Fruit fly (Drosophila melanogaster) whole organism, adult: ENCODE measurements around the gene Klp67A.

ENCODE experiments used
- CG11617 ChIP-seq: fragments of 200-800 bp; sonication (Bioruptor generic); optimal IDR thresholded peaks from 2 replicates; lab custom pipeline; 2017; ENCODE audit warnings: mild to moderate bottlenecking, missing biosample characterization, missing genetic modification reagents, missing genetic modification characterization
- CG12768 ChIP-seq: fragments of 200-800 bp; sonication (Bioruptor generic); optimal IDR thresholded peaks from 2 replicates; lab custom pipeline; 2017; ENCODE audit warnings: missing biosample characterization, missing genetic modification characterization, mild to moderate bottlenecking, moderate library complexity, missing genetic modification reagents
- CG14711 ChIP-seq: fragments of 200-800 bp; sonication (Bioruptor generic); optimal IDR thresholded peaks from 2 replicates; lab custom pipeline; 2018; ENCODE audit warnings: missing biosample characterization, mild to moderate bottlenecking, missing genetic modification characterization, moderate library complexity
- CG1620 ChIP-seq: fragments of 200-800 bp; sonication (Bioruptor generic); optimal IDR thresholded peaks from 2 replicates; lab custom pipeline; 2016; ENCODE audit warnings: missing biosample characterization, missing genetic modification characterization
- CG33017 ChIP-seq: fragments of 200-800 bp; sonication (Bioruptor generic); optimal IDR thresholded peaks from 2 replicates; lab custom pipeline; 2018; ENCODE audit warnings: missing biosample characterization, mild to moderate bottlenecking, missing genetic modification characterization, moderate library complexity
- CG5204 ChIP-seq: fragments of 200-800 bp; sonication (Bioruptor generic); optimal IDR thresholded peaks from 2 replicates; lab custom pipeline; 2016; ENCODE audit warnings: missing biosample characterization, missing genetic modification characterization
- CG7045 ChIP-seq: fragments of 200-800 bp; sonication (Bioruptor generic); optimal IDR thresholded peaks from 2 replicates; lab custom pipeline; 2017; ENCODE audit warnings: missing biosample characterization, mild to moderate bottlenecking, missing genetic modification characterization
- CG7101 ChIP-seq: fragments of 200-800 bp; sonication (Bioruptor generic); optimal IDR thresholded peaks from 2 replicates; lab custom pipeline; 2018; ENCODE audit warnings: missing biosample characterization, mild to moderate bottlenecking, missing genetic modification characterization, moderate library complexity
- Clk ChIP-seq: fragments of 200-800 bp; sonication (Bioruptor generic); optimal IDR thresholded peaks from 2 replicates; lab custom pipeline; 2017; ENCODE audit warnings: missing biosample characterization, missing genetic modification characterization
- Crg-1 ChIP-seq: fragments of 200-800 bp; sonication (Bioruptor generic); optimal IDR thresholded peaks from 2 replicates; lab custom pipeline; 2016; ENCODE audit warnings: missing biosample characterization, missing genetic modification characterization
- Hr96 ChIP-seq: fragments of 200-800 bp; sonication (Bioruptor generic); optimal IDR thresholded peaks from 2 replicates; lab custom pipeline; 2016; ENCODE audit warnings: missing biosample characterization, missing genetic modification characterization
- Mnt ChIP-seq: fragments of 200-800 bp; sonication (Bioruptor generic); optimal IDR thresholded peaks from 2 replicates; lab custom pipeline; 2016; ENCODE audit warnings: missing biosample characterization, mild to moderate bottlenecking, missing genetic modification characterization
- bab1 ChIP-seq: fragments of 200-800 bp; sonication (Bioruptor generic); optimal IDR thresholded peaks from 3 replicates; lab custom pipeline; 2019; ENCODE audit warnings: missing biosample characterization, mild to moderate bottlenecking, missing genetic modification characterization, moderate library complexity
- cic ChIP-seq: fragments of 200-800 bp; sonication (Bioruptor generic); optimal IDR thresholded peaks from 2 replicates; lab custom pipeline; 2017; ENCODE audit warnings: missing biosample characterization, mild to moderate bottlenecking, missing genetic modification characterization, moderate library complexity
- cnc ChIP-seq, 2 experiments: fragments of >200 bp; optimal IDR thresholded peaks; 2 replicates each; lab custom pipeline; 2017
- kay ChIP-seq: fragments of 200-800 bp; sonication (Bioruptor generic); peaks from one replicate; lab custom pipeline; 2016; ENCODE audit warnings: missing biosample characterization, missing genetic modification characterization, borderline replicate concordance
- ovo ChIP-seq: fragments of 200-800 bp; sonication (Bioruptor generic); optimal IDR thresholded peaks from 2 replicates; lab custom pipeline; 2016; ENCODE audit warnings: missing biosample characterization, missing genetic modification characterization
- pad ChIP-seq: fragments of 200-800 bp; sonication (Bioruptor generic); optimal IDR thresholded peaks from 3 replicates; lab custom pipeline; 2017; ENCODE audit warnings: missing biosample characterization, missing genetic modification characterization, mild to moderate bottlenecking, moderate library complexity, missing genetic modification reagents
- tj ChIP-seq: fragments of 200-800 bp; sonication (Bioruptor generic); optimal IDR thresholded peaks from 3 replicates; lab custom pipeline; 2017; ENCODE audit warnings: missing biosample characterization, mild to moderate bottlenecking, missing genetic modification characterization, moderate library complexity
- toe ChIP-seq: fragments of 200-800 bp; sonication (Bioruptor generic); optimal IDR thresholded peaks from 2 replicates; lab custom pipeline; 2016; ENCODE audit warnings: missing biosample characterization, missing genetic modification characterization

The Klp67A gene

DNA sequence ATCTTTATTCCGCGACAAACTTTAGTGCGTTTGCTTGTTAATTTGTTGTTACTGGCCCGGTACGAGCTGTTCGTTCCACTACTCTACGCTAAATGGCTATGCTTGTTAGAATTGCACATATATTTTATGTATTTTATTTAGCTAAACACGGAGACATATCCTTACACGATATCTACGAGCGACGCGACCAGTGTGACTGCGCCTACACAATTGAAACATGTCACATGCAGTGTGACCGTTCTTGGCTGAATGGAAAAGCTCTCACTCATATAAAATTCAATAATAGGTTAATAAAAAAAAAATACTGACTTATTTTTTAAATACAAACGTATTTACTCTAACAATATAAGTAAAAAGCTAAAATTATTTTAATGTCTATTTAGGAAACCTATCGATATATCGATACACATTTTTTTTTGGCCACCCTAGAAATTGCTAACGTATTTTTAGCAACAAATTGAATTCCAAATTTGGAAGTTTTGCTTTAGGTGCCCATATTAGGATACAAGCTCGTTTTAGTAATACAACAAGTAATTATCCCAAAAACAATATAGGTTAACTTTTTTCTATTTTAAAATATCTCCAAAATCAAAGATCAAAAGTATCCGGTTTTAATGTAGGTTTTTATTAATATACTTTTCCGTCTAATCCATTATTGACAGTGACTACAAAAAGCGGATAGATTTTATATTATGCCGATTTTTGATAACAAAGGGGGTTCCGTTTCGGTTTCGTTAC lies 32.3 kb upstream of the Klp67A start, which contains the start of gene CG4080:
CG4080 (minus strand) TSS at position 215 of the 738 bp plus-strand sequence.
- peak; percentile 39 for TF ChIP-seq ovo (GFP tag; lab: Kevin White, UChicago)
- TF ChIP-seq CG33017 (tag; lab: Kevin White, UChicago), result peak; percentile 49
- peak; percentile 33 for TF ChIP-seq Crg-1
- no peak for TF ChIP-seq tj
- peak; percentile 98 for TF ChIP-seq kay (GFP tag; lab: Kevin White, UChicago)
- peak; percentile 76 for TF ChIP-seq CG11617
- peak; percentile 43 for TF ChIP-seq CG14711
- peak; percentile 63 for TF ChIP-seq Mnt (GFP tag; lab: Kevin White, UChicago)
- TF ChIP-seq bab1 (GFP tag; lab: Kevin White, UChicago), result peak; percentile 42
- no peak for TF ChIP-seq CG5204
- TF ChIP-seq cnc (optimal IDR thresholded peaks at IDR 0.05; lab: Kevin White, UChicago), result no peak
- peak; percentile 38 for TF ChIP-seq cic (GFP tag; lab: Kevin White, UChicago)
- peak; percentile 37 for TF ChIP-seq CG7101 (tag; lab: Kevin White, UChicago)
- TF ChIP-seq CG1620 (GFP tag; lab: Kevin White, UChicago), result peak; percentile 49
- no peak for TF ChIP-seq CG7045

DNA sequence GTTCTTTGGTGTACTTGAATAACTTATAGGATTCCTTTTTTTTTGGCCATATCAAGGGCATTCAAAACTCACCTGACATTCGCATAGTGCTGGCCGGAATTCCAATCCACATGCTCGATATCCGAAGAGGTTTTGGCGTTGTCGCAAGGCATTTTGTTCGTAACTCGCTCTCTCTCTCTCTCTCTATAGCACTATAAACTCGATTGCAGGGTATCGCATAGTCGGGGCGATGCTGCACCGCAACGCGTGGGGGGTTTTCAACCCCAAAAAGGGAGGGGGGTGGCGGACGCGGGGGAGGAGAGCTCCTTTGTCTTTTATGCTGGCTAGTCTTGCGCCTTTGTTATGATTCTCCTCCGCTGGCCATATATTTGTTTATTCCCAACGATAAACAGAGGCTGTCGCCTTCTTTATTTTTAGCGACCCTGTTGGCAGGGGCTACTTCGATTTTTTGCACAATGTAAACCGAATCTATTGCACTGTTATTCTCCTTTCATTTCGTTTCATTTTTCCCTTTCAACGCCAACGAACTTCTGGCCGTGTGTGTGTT lies 31.7 kb upstream of the Klp67A start:
- TF ChIP-seq CG7045 (peak; percentile 45), tj (no peak)

DNA sequence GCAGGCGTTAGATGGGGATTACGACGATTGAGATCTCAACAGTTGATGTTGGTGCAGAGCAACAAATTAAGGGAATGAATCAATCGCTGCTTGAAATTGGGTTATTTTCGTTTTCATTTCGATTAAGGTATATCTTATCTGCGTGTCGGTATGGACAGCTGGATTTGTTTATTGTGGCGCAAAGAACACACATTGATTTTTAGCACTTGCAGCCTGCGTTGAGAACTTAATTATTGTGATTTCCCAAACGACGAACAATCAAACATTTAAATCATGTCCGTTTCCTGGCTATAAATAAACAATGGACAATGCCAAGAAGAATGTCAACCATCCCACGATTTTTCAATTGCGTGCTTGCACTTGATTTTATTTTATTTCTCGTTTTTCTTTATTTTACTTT lies 31.2 kb upstream of the Klp67A start:
- no peak for TF ChIP-seq CG5204
- no peak for TF ChIP-seq Crg-1
- no peak for TF ChIP-seq cnc (optimal IDR thresholded peaks at IDR 0.05; lab: Kevin White, UChicago)

DNA sequence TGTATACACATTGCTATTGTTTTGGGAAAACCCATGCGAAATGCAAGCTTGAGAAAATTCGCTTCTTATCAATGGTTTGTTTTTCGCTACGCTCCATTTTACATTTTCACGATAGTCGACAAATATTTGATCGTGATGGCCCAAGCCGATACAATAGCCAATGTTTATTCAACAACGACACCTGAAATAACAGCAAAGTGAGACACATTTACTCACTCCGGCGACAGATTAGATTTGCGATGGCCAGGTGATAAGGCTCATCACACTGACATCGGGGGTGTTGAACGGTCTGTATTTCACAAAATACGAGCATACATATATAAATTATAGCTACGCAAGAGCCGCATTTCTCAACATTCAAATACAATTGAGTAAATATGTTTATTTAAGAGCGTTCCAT lies 30.3 kb upstream of the Klp67A start:
- TF ChIP-seq CG5204 (no peak), CG7045 (peak; percentile 92), CG7101 (tag; lab: Kevin White, UChicago) (peak; percentile 88), CG12768 (GFP tag; lab: Kevin White, UChicago) (peak; percentile 94), pad (GFP tag; lab: Kevin White, UChicago) (peak; percentile 74), CG14711 (peak; percentile 68), Crg-1 (peak; percentile 86), Clk (peak; percentile 72), CG33017 (tag; lab: Kevin White, UChicago) (peak; percentile 76), cic (GFP tag; lab: Kevin White, UChicago) (peak; percentile 92), bab1 (GFP tag; lab: Kevin White, UChicago) (peak; percentile 57), ovo (GFP tag; lab: Kevin White, UChicago) (peak; percentile 93), tj (no peak), CG11617 (peak; percentile 72), cnc (optimal IDR thresholded peaks at IDR 0.05; lab: Kevin White, UChicago) (no peak), toe (peak; percentile 36), CG1620 (GFP tag; lab: Kevin White, UChicago) (peak; percentile 69), kay (GFP tag; lab: Kevin White, UChicago) (peak; percentile 92), Hr96 (no peak), Mnt (GFP tag; lab: Kevin White, UChicago) (peak; percentile 77)

DNA sequence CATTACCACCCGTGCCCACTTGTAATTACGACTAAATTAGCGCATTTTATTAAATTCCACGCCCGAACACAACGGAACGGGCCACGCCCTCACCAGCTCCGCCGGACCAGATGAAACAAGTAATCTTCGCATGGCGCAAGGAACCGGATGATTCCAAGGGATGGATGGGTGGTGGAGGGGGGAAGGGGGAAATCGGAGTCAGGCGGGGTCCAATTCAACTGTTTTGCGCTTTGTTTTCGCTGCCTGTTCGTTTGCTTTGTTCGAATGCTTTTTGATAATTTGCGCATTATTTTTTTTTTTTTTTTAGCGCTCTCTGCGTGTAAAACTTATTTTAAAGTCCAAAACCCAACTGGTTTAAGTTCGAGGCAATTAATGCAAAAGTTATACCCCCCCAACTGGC lies 29.9 kb upstream of the Klp67A start:
- TF ChIP-seq tj, result peak; percentile 37
- no peak for TF ChIP-seq CG33017 (tag; lab: Kevin White, UChicago)

DNA sequence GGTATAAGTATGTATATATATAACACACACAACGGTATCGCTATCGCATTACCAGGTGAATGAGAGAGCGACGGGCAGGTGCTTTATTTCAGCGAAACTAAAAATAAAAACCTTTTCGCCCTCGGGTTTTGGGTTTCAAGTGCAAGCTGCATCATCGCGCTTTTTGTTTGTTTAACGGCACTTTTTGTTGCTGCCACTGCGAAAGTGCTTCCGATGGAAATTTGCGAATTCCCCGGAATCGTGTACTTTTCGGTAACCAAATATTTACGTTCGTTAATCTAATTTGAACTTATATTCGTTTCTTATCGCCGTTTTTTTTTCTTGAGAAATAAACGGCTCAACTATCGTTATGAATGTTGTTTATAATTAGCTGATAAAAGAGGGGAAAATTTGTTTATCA lies 29.2 kb upstream of the Klp67A start:
- TF ChIP-seq tj, result peak; percentile 91
- TF ChIP-seq toe, result no peak
- peak; percentile 36 for TF ChIP-seq pad (GFP tag; lab: Kevin White, UChicago)
- peak; percentile 94 for TF ChIP-seq ovo (GFP tag; lab: Kevin White, UChicago)
- peak; percentile 9 for TF ChIP-seq CG7045
- TF ChIP-seq CG7101 (tag; lab: Kevin White, UChicago), result no peak
- no peak for TF ChIP-seq CG14711
- peak; percentile 76 for TF ChIP-seq cic (GFP tag; lab: Kevin White, UChicago)
- no peak for TF ChIP-seq Mnt (GFP tag; lab: Kevin White, UChicago)
- TF ChIP-seq CG33017 (tag; lab: Kevin White, UChicago), result no peak
- no peak for TF ChIP-seq cnc (optimal IDR thresholded peaks at IDR 0.05; lab: Kevin White, UChicago)
- TF ChIP-seq CG12768 (GFP tag; lab: Kevin White, UChicago), result peak; percentile 49
- no peak for TF ChIP-seq bab1 (GFP tag; lab: Kevin White, UChicago)
- peak; percentile 95 for TF ChIP-seq kay (GFP tag; lab: Kevin White, UChicago)

DNA sequence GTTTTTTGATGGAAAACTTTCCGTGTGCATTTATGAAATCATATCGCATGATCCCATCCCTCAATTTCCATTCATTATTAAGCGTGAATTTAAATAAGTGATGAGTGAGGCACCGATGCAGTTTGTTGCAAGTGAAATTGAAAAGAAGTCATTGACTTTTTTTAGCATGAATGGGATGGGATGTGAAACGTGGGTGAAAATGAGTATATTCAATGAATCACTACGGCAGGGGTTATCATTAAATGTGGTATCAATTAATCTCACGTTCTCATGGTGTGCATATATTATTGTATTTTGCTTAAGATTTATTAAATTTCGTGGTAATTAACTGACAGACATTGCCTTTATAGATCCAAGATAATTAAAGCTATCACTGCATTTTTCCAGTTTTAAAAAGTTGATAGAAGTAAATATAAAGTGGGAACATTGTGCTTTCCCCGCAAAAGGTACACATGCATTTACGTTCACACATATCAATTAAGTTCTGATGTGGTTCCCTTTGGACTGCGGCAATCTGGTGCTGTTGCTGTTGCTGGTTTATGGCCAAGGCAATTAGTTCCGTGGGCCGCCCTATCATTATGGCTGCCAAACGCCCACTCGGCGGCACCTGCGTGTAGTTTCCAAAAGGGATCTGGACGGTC lies 24.6 kb upstream of the Klp67A start:
- TF ChIP-seq cic (GFP tag; lab: Kevin White, UChicago), result peak; percentile 70
- TF ChIP-seq CG5204, result no peak
- no peak for TF ChIP-seq CG7101 (tag; lab: Kevin White, UChicago)
- no peak for TF ChIP-seq Hr96
- TF ChIP-seq CG1620 (GFP tag; lab: Kevin White, UChicago), result no peak
- peak; percentile 33 for TF ChIP-seq CG7045
- TF ChIP-seq Crg-1, result no peak
- no peak for TF ChIP-seq CG14711
- no peak for TF ChIP-seq ovo (GFP tag; lab: Kevin White, UChicago)
- no peak for TF ChIP-seq Mnt (GFP tag; lab: Kevin White, UChicago)
- no peak for TF ChIP-seq pad (GFP tag; lab: Kevin White, UChicago)
- peak; percentile 84 for TF ChIP-seq kay (GFP tag; lab: Kevin White, UChicago)
- peak; percentile 34 for TF ChIP-seq tj
- TF ChIP-seq CG12768 (GFP tag; lab: Kevin White, UChicago), result peak; percentile 20
- TF ChIP-seq CG11617, result no peak
- TF ChIP-seq CG33017 (tag; lab: Kevin White, UChicago), result no peak
- TF ChIP-seq cnc (optimal IDR thresholded peaks at IDR 0.05; lab: Kevin White, UChicago), result no peak
- no peak for TF ChIP-seq bab1 (GFP tag; lab: Kevin White, UChicago)
- TF ChIP-seq toe, result no peak
- TF ChIP-seq Clk, result no peak
